Fruit fly (Drosophila melanogaster): ENCODE results near the gene CG1924.

Gene CG1924

DNA sequence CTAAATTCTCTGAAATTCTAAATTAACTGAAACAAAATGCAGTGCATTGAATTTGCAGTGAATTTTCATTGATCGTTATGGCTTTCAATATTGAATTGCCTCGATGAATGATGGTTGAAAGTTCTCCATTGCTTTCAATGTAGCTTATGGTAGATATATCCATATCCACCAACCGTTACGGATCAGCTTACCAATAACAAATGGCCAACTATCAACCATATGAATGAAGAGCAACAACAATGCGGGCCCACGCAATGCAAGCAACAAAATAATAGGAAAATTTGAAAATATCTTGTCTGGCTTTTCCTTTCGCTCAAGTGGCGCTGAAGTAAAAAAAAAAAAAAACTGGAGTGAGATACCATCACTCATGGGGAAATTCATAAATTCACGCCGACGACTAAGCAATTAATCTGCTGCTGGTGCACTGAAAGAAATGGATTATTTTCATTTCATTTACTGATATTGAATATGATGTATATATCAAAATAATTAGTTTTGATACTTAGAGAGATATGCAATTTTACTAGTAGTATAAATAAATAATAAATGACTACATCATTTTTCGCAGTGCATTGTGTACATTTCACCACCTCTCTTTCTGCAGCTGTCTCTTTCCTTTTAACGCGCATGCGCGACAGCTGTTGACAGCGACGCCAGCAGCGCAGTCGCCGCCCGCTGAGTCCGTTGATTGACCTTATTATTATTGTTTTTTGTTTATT lies 23.6 kb upstream of the CG1924 start (continued):
- TF ChIP-seq gcm (GFP tag; optimal IDR thresholded peaks at IDR 0.05) (peak; percentile 83), MESR4 (GFP tag; optimal IDR thresholded peaks at IDR 0.05) (no peak), Ssrp (tag; optimal IDR thresholded peaks at IDR 0.05) (peak; percentile 84), CG31388 (GFP tag; optimal IDR thresholded peaks at IDR 0.05) (peak; percentile 29), CG14014 (GFP tag; IDR thresholded peaks at IDR 0.05) (peak; percentile 37; the same call in 1 of the 2 replicates), Aef1 (GFP tag; IDR thresholded peaks at IDR 0.05) (peak; percentile 30; the same call in 2 of the 3 replicates), CG14965 (GFP tag; optimal IDR thresholded peaks at IDR 0.05; ENCODE audit: borderline replicate concordance) (no peak), CG12659 (GFP tag; optimal IDR thresholded peaks at IDR 0.05) (peak; percentile 67), Taf1 (GFP tag; IDR thresholded peaks at IDR 0.05) (no peak), CG3838 (GFP tag; optimal IDR thresholded peaks at IDR 0.05) (peak; percentile 24), E2f2 (GFP tag; IDR thresholded peaks at IDR 0.05) (peak; percentile 53; the same call in 1 of the 2 replicates), gsb-n (tag; optimal IDR thresholded peaks at IDR 0.05) (peak; percentile 88), trem (tag; optimal IDR thresholded peaks at IDR 0.05) (peak; percentile 75), CG4707 (GFP tag; optimal IDR thresholded peaks at IDR 0.05) (peak; percentile 61), CG14667 (GFP tag; IDR thresholded peaks at IDR 0.05) (peak; percentile 59; the same call in 1 of the 2 replicates), CG6813 (GFP tag; optimal IDR thresholded peaks at IDR 0.05) (peak; percentile 70), Dll (GFP tag; IDR thresholded peaks at IDR 0.05; ENCODE audit: partially characterized antibody) (0 out of 4 replicates have a peak, but pooled peaks have one; percentile 18), ATbp (GFP tag; optimal IDR thresholded peaks at IDR 0.05) (peak; percentile 79), HLHmδ (GFP tag; optimal IDR thresholded peaks at IDR 0.05) (no peak), Drgx (GFP tag; IDR thresholded peaks at IDR 0.05) (peak; percentile 52), D (optimal IDR thresholded peaks at IDR 0.05) (no peak), D (GFP tag; optimal IDR thresholded peaks at IDR 0.05) (peak; percentile 87), CHES-1-like (GFP tag; optimal IDR thresholded peaks at IDR 0.05) (peak; percentile 37), CG10959 (GFP tag; IDR thresholded peaks at IDR 0.05) (peak; percentile 89), Xrp1 (GFP tag; IDR thresholded peaks at IDR 0.05) (peak; percentile 92), chm (GFP tag; IDR thresholded peaks at IDR 0.05) (peak; percentile 83), her (GFP tag; optimal IDR thresholded peaks at IDR 0.05) (no peak), MBD-R2 (GFP tag; IDR thresholded peaks at IDR 0.05) (no peak; the same call in 1 of the 2 replicates), ash1 (GFP tag; optimal IDR thresholded peaks at IDR 0.05) (no peak), CG5953 (GFP tag; IDR thresholded peaks at IDR 0.05) (peak; percentile 81), Fer3 (tag; optimal IDR thresholded peaks at IDR 0.05) (peak; percentile 54), Bteb2 (GFP tag; optimal IDR thresholded peaks at IDR 0.05) (peak; percentile 12), tap (tag; optimal IDR thresholded peaks at IDR 0.05) (peak; percentile 66), stc (GFP tag; IDR thresholded peaks at IDR 0.05) (peak; percentile 59; the same call in 1 of the 2 replicates), CG10209 (GFP tag; optimal IDR thresholded peaks at IDR 0.05) (peak; percentile 75), sens-2 (GFP tag; IDR thresholded peaks at IDR 0.05) (peak; percentile 81), CG7556 (GFP tag; optimal IDR thresholded peaks at IDR 0.05) (peak; percentile 82), CG6254 (GFP tag; optimal IDR thresholded peaks at IDR 0.05) (peak; percentile 79), CrebB (tag; optimal IDR thresholded peaks at IDR 0.05) (no peak), CG15514 (GFP tag; optimal IDR thresholded peaks at IDR 0.05) (no peak), CG18262 (tag; optimal IDR thresholded peaks at IDR 0.05) (peak; percentile 90), unc-4 (GFP tag; IDR thresholded peaks at IDR 0.05; ENCODE audit: partially characterized antibody) (no peak), CG9437 (GFP tag; optimal IDR thresholded peaks at IDR 0.05) (peak; percentile 53), Eip74EF (GFP tag; optimal IDR thresholded peaks at IDR 0.05) (peak in 1 of 2 experiments; percentile 57), NK7.1 (GFP tag; optimal IDR thresholded peaks at IDR 0.05) (no peak), Gsc (GFP tag; IDR thresholded peaks at IDR 0.05) (no peak; the same call in 1 of the 2 replicates), CG9876 (GFP tag; optimal IDR thresholded peaks at IDR 0.05) (no peak), H15 (GFP tag; IDR thresholded peaks at IDR 0.05) (peak; percentile 46; the same call in 2 of the 3 replicates), slou (GFP tag; optimal IDR thresholded peaks at IDR 0.05) (no peak)

All from whole organism, embryonic.